Fruit fly (Drosophila melanogaster) Kc167 (cell line): ENCODE data around the gene CG17078.

Source experiments
- Myc ChIP-seq: fragments of >200 bp; optimal IDR thresholded peaks from 2 replicates; lab custom pipeline; 2017; ENCODE audit warnings: missing external identifiers
- Sin3A ChIP-seq: fragments of >200 bp; optimal IDR thresholded peaks from 2 replicates; lab custom pipeline; 2018; ENCODE audit warnings: missing external identifiers
- h ChIP-seq: fragments of >200 bp; optimal IDR thresholded peaks from 3 replicates; lab custom pipeline; 2018; ENCODE audit warnings: missing external identifiers
- insv ChIP-seq: fragments of >200 bp; optimal IDR thresholded peaks from 3 replicates; lab custom pipeline; 2018; ENCODE audit warnings: missing external identifiers
- psq ChIP-seq: fragments of >200 bp; optimal IDR thresholded peaks from 2 replicates; lab custom pipeline; 2017; ENCODE audit warnings: missing external identifiers
- ttk ChIP-seq: sonication (Bioruptor generic); optimal IDR thresholded peaks from 2 replicates; lab custom pipeline; 2017; ENCODE audit warnings: missing external identifiers

The CG17078 gene

dm6 chr2L:278134-278533, at the start of gene CG17078:
Gene CG17078 (minus strand): TSS chr2L:278234.
- TF ChIP-seq ttk (lab: Kevin White, UChicago) (no peak), insv (lab: Kevin White, UChicago) (no peak), h (no peak), Myc (no peak), Sin3A (lab: Kevin White, UChicago) (no peak), psq (no peak)

DNA sequence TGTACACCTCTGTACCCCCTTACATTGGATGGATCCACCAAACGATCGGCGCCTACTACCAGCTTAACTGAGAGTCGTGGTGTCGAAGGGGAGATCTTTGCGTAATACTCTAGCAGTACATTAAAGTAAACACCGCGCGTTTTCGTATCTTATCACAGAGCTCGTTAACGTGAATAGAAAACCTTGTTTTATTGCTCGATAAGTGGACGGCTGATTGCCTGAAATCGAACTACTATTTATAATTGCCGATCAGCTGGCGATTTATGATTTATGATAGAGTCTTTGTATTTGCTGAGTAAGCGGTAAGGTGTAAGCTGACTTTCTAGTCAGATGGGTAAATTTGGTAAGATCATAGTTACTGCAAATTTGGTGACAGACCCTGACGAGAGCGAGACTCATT, 44.9 kb upstream of the CG17078 start:
- TF ChIP-seq psq: no peak
- no peak for TF ChIP-seq Sin3A (lab: Kevin White, UChicago)
- no peak for TF ChIP-seq Myc
- TF ChIP-seq insv (lab: Kevin White, UChicago): no peak
- TF ChIP-seq ttk (lab: Kevin White, UChicago): no peak
- TF ChIP-seq h: no peak

dm6 chr2L:321793-322192, 43.8 kb upstream of the CG17078 start, which contains the start of gene CG33127:
Gene CG33127 (plus strand): TSS chr2L:322101.
- TF ChIP-seq Sin3A (lab: Kevin White, UChicago) (no peak), h (no peak), psq (no peak), ttk (lab: Kevin White, UChicago) (no peak)

- TF ChIP-seq psq: no peak
- no peak for TF ChIP-seq ttk (lab: Kevin White, UChicago)
- TF ChIP-seq Sin3A (lab: Kevin White, UChicago): no peak
- no peak for TF ChIP-seq Myc
- no peak for TF ChIP-seq h
- TF ChIP-seq insv (lab: Kevin White, UChicago): no peak
These were observed 43.1 kb upstream of the CG17078 start, which contains the start of gene CG11911 for dm6 chr2L:321148-321547. Gene CG11911 (minus strand): TSS chr2L:321248.

- TF ChIP-seq insv (lab: Kevin White, UChicago) (no peak), ttk (lab: Kevin White, UChicago) (no peak), h (no peak), Sin3A (lab: Kevin White, UChicago) (no peak), psq (no peak), Myc (no peak)
These were observed 41.7 kb upstream of the CG17078 start for dm6 chr2L:319745-320144.

- TF ChIP-seq Myc (no peak), psq (no peak), ttk (lab: Kevin White, UChicago) (no peak), Sin3A (lab: Kevin White, UChicago) (no peak), h (no peak), insv (lab: Kevin White, UChicago) (no peak)
These were observed 41.1 kb upstream of the CG17078 start, which contains the start of gene CG11912 for dm6 chr2L:319159-319558. Gene CG11912 (minus strand): TSS chr2L:319259.

DNA sequence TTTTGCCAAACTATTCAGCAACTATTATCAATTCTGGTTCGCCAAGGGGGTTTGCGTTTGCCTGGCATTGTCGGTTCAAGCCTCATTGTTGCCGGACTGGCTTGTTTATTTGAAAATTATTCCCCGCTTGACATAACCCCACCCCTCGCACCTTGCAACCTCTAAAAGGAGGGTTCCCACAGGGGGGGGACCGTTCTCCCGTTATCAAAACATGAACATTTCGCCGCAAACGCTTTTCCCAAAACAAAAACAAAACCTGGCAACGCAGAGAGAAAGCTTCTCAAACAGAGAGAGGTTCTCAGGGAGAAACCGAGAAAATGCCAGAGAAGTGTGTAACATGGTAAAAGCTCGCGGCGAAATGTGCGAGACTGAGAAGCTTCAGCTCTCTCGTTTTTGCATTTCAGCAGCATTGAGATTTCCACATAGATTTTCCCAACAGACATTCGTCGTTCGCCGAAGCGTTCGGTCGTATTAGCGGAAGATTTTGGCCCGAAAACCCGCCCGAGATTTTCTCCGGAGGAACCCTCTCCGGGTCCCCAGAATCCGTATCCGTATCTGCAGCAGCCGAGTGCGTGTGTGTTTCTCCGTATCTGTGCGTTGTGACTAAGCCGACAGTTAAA, 31.9 kb upstream of the CG17078 start:
- TF ChIP-seq insv (lab: Kevin White, UChicago): no peak

dm6 chr2L:309177-309576, 31.1 kb upstream of the CG17078 start:
- TF ChIP-seq Myc (no peak), Sin3A (lab: Kevin White, UChicago) (no peak), psq (no peak), ttk (lab: Kevin White, UChicago) (no peak), h (no peak), insv (lab: Kevin White, UChicago) (no peak)

DNA sequence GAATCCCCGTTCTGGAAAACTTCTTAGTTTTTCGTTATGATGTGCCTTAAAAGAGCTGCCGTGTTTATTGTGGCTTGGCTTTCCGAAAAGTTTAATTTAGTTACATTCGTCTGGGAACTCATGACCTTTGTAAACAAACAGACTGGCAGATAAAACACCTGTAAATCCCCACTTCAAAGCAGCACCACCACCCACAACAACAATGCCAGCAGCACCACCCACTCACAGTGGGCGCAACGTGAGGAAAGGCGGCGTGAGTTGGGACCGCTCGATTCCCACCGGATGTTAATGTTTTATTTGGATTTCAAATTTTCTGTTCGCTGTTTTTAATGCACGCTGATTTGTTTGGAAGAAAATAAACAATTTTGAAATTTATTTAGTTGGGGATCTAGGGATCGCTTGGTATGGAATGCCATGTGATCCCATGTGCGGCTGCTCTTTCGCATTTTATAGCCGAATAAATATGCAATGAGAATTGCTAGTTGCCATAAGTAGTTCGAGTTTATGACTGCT, 30.2 kb upstream of the CG17078 start:
- no peak for TF ChIP-seq psq
- no peak for TF ChIP-seq h
- no peak for TF ChIP-seq Sin3A (lab: Kevin White, UChicago)
- no peak for TF ChIP-seq insv (lab: Kevin White, UChicago)
- no peak for TF ChIP-seq Myc

DNA sequence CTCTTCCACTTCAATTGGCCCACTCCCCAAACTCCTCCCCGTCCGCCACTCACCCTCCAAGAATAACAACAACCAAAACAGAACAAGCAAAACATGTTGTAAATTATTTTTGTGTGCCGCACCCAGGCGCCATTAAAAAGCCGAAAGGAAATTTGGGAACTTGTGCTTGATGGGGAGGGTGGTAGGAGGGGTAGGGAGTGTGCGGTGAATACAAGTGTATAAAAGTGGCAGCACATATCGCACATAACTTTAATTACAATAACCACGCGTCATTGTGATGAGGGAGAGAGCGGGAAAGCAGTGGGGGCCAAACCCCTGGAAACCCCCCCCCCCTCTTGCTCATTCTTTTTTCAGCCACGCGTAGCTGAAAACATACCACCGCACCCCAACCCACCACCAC, 29.1 kb upstream of the CG17078 start:
- TF ChIP-seq Sin3A (lab: Kevin White, UChicago) (no peak), psq (no peak), Myc (no peak), insv (lab: Kevin White, UChicago) (no peak), h (no peak), ttk (lab: Kevin White, UChicago) (no peak)

- no peak for TF ChIP-seq psq
- TF ChIP-seq ttk (lab: Kevin White, UChicago): no peak
- no peak for TF ChIP-seq insv (lab: Kevin White, UChicago)
- TF ChIP-seq Sin3A (lab: Kevin White, UChicago): no peak
- TF ChIP-seq h: no peak
- no peak for TF ChIP-seq Myc
These were observed 28.3 kb upstream of the CG17078 start for dm6 chr2L:306188-306927.

- TF ChIP-seq h (no peak), insv (lab: Kevin White, UChicago) (no peak), psq (no peak), ttk (lab: Kevin White, UChicago) (no peak), Sin3A (lab: Kevin White, UChicago) (no peak), Myc (no peak)
These were observed 27.6 kb upstream of the CG17078 start, which contains the start of gene Plc21C for dm6 chr2L:305646-306045. Gene Plc21C (plus strand): TSS chr2L:305935.

dm6 chr2L:305198-305597, 27.2 kb upstream of the CG17078 start:
- TF ChIP-seq h (no peak), Sin3A (lab: Kevin White, UChicago) (no peak), Myc (no peak), insv (lab: Kevin White, UChicago) (no peak), psq (no peak)
